Fruit fly (Drosophila melanogaster): ENCODE data around the gene CG14174.

The CG14174 gene

DNA sequence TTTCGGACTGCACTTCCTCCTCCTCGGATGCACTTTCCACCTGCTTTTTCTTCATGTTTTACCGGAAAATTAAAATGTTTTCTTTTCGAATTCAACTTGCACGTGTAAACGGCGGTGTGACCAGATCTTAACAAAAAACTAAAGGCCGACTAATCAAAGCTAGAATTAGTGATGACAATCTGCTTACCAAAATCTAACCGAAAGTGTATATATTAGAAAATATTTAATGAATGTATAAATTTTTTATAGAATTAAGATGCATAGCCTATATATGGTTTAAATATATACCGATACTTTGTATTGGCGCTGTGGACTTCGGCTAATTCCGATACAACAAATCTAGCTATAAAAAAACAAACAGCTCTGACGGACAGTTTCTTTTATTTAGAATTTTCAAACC, at the start of gene CG14174, which contains the start of gene CG18178:
Gene CG14174 (plus strand): TSS at position 400 of the 400 bp plus-strand sequence.
Gene CG18178 (minus strand): TSS at position 216 of the 400 bp plus-strand sequence.
- no peak for TF ChIP-seq Sin3A (optimal IDR thresholded peaks at IDR 0.05)
- TF ChIP-seq insv (optimal IDR thresholded peaks at IDR 0.05) = no peak
- no peak for TF ChIP-seq Myc (optimal IDR thresholded peaks at IDR 0.05)
- no peak for TF ChIP-seq ttk (optimal IDR thresholded peaks at IDR 0.05)
- TF ChIP-seq h (optimal IDR thresholded peaks at IDR 0.05) = no peak
- no peak for TF ChIP-seq psq (optimal IDR thresholded peaks at IDR 0.05)

DNA sequence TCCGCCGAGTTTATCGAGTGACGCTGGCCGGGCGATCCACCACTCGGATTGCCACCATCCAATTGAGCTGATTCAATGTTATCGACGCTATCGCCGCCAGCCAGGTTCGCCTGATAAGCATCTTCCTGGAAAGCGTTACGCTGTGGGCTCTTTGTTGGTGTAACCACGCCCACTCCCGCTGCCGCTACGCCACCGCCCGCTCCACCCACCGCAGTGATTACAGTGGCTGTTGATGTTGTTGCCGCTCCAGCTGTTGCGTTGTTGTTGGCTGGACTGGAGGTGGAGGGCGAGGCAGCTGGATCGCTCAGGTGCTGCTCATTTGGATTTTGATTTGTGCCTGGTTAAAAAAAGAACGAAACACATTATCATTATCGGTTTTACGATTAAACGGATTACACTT, 47.8 kb upstream of the CG14174 start:
- no peak for TF ChIP-seq psq (optimal IDR thresholded peaks at IDR 0.05)

DNA sequence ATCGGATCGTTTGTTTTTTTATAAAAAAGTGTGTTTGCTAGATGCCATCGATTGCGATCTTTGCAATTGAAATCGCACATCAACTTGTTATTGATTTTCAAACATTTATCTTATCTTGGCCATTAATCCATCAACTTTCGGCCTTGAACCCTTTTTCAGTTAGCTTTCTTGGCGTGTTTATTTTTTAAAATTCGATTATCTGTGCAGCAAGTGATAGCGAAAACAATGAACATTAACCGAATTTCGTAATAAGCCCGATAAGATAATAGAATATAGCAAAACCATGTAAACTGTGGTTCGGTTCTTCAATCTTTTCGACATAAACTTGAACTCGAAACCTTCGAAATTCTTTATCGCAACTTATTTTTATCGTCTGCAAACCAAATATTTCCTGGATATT, 44.8 kb upstream of the CG14174 start:
- TF ChIP-seq Myc (optimal IDR thresholded peaks at IDR 0.05) (no peak), psq (optimal IDR thresholded peaks at IDR 0.05) (no peak), Sin3A (optimal IDR thresholded peaks at IDR 0.05) (no peak), h (optimal IDR thresholded peaks at IDR 0.05) (no peak), insv (optimal IDR thresholded peaks at IDR 0.05) (no peak)

dm6 chr3L:9675528-9675963, 43.6 kb upstream of the CG14174 start:
- no peak for TF ChIP-seq psq (optimal IDR thresholded peaks at IDR 0.05)
- no peak for TF ChIP-seq Sin3A (optimal IDR thresholded peaks at IDR 0.05)
- no peak for TF ChIP-seq insv (optimal IDR thresholded peaks at IDR 0.05)
- TF ChIP-seq h (optimal IDR thresholded peaks at IDR 0.05) = no peak

DNA sequence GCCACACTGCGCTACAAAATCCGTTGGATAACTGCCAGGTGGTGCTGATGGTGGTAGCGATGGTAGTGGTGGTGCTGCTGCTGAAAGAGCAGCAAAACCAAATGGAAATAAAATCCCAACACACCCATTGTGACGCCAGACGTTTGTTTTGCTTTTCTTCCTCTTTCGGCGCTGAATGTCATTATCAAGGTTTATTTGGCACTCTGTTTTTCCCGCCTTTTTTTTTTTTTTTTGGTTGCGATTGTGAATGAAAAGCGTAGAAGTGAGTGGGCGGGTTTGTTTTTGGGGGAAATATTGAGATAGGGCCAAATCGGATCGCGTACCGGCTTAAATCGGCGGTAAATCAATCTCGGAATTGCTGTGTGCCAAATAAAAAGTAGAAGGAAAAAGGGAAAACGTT, 41.9 kb upstream of the CG14174 start:
- no peak for TF ChIP-seq Myc (optimal IDR thresholded peaks at IDR 0.05)
- TF ChIP-seq insv (optimal IDR thresholded peaks at IDR 0.05) = no peak
- TF ChIP-seq h (optimal IDR thresholded peaks at IDR 0.05) = no peak
- TF ChIP-seq Sin3A (optimal IDR thresholded peaks at IDR 0.05) = no peak
- TF ChIP-seq ttk (optimal IDR thresholded peaks at IDR 0.05) = no peak
- no peak for TF ChIP-seq psq (optimal IDR thresholded peaks at IDR 0.05)

DNA sequence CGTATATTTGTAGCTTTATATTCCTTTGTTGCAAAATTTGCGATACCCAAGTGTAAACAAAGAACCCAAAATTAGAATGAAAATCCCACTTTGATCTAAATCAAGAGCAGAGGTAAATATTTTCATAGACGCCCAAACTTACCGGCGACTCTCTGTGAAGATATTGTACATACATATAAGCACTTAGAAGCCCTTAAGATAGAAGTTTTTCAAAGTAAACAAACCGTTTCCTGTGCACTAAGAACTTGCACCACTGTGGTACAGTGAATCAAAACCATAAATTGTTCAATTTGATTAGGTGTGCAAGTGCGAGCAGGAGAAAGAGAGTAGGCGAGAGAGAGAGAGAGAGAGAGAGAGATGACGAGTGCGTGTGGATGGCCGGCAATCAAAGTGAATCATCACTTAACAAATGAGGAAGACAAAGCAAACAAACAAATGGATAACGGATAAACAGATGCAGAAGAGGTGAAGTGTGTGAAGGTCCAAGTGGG, 41.1 kb upstream of the CG14174 start:
- TF ChIP-seq psq (optimal IDR thresholded peaks at IDR 0.05) = no peak

DNA sequence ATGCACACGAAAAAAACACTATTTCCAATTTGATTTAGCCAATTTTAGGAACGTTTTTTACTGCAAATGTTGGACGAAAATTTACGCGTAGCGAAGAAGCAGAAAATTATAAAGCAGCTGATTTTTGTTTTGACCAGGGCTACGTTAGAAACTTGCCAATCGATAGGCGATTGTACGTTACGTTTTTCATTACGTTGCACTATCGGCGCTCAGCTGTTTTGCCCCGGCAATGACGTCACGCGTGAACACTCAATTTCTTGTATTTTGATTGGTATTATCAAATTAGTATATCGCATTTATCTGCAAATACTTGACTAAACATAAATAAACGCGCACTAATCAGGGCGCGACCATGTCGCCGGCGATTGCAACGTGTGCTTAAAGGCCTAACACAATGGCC, 40.1 kb upstream of the CG14174 start, which contains the start of the genes fry and CG16717:
Gene fry (minus strand): TSS at position 110 of the 400 bp plus-strand sequence.
Gene CG16717 (plus strand): TSS at position 208 of the 400 bp plus-strand sequence.
- TF ChIP-seq ttk (optimal IDR thresholded peaks at IDR 0.05) (no peak), insv (optimal IDR thresholded peaks at IDR 0.05) (no peak), Sin3A (optimal IDR thresholded peaks at IDR 0.05) (no peak), h (optimal IDR thresholded peaks at IDR 0.05) (no peak), psq (optimal IDR thresholded peaks at IDR 0.05) (no peak), Myc (optimal IDR thresholded peaks at IDR 0.05) (no peak)

- no peak for TF ChIP-seq h (optimal IDR thresholded peaks at IDR 0.05)
- TF ChIP-seq ttk (optimal IDR thresholded peaks at IDR 0.05) = no peak
- no peak for TF ChIP-seq insv (optimal IDR thresholded peaks at IDR 0.05)
- no peak for TF ChIP-seq Sin3A (optimal IDR thresholded peaks at IDR 0.05)
- no peak for TF ChIP-seq psq (optimal IDR thresholded peaks at IDR 0.05)
- TF ChIP-seq Myc (optimal IDR thresholded peaks at IDR 0.05) = no peak
These were observed 38.2 kb upstream of the CG14174 start, which contains the start of gene alphaTub67C for dm6 chr3L:9680968-9681367. TSS of gene alphaTub67C (plus strand) at chr3L:9681268.

DNA sequence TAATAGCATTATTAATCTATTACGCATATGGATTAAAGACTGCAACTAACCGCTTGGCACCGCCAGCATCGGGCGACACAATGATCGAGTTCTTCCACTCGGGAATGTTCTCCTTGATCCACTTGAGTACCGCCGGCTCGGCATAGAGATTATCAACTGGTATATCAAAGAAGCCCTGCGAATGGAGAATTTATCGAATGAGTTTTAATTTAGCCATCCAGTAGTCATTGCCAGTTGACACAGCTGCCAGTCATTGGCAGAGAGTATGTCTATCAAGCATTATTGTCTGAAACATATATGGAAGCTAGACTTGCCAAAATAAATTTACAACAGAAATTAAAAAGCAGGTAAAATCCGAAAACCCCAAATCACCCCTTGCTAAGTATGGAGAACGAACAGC, 34.3 kb upstream of the CG14174 start, which contains the start of gene CG16719:
Gene CG16719 (plus strand): TSS at position 301 of the 400 bp plus-strand sequence.
- TF ChIP-seq ttk (optimal IDR thresholded peaks at IDR 0.05) = no peak
- no peak for TF ChIP-seq Sin3A (optimal IDR thresholded peaks at IDR 0.05)
- TF ChIP-seq h (optimal IDR thresholded peaks at IDR 0.05) = no peak
- no peak for TF ChIP-seq insv (optimal IDR thresholded peaks at IDR 0.05)
- TF ChIP-seq psq (optimal IDR thresholded peaks at IDR 0.05) = no peak

DNA sequence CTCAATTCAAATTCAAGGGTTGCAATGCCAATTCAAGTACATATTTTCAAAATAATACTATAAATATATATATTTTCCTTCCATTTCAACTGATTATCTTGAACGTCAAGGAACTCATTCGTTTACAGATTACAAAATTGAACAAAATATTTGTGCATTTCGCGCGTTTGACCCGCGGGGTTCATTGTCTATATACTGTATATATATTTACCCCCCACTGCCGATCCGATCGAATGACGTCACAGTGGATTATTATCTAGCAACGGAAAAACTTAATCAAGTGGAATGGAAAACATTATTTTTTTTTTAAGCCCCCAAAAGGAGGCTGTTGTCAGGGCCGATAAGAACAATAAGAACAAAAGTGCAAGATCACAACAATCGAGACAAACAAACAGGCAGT, 31.6 kb upstream of the CG14174 start:
- TF ChIP-seq insv (optimal IDR thresholded peaks at IDR 0.05) (no peak), Sin3A (optimal IDR thresholded peaks at IDR 0.05) (no peak), psq (optimal IDR thresholded peaks at IDR 0.05) (no peak), ttk (optimal IDR thresholded peaks at IDR 0.05) (no peak), Myc (optimal IDR thresholded peaks at IDR 0.05) (no peak), h (optimal IDR thresholded peaks at IDR 0.05) (no peak)

dm6 chr3L:9688674-9689073, 30.5 kb upstream of the CG14174 start:
- no peak for TF ChIP-seq Myc (optimal IDR thresholded peaks at IDR 0.05)
- TF ChIP-seq h (optimal IDR thresholded peaks at IDR 0.05) = no peak
- no peak for TF ChIP-seq ttk (optimal IDR thresholded peaks at IDR 0.05)
- no peak for TF ChIP-seq insv (optimal IDR thresholded peaks at IDR 0.05)
- TF ChIP-seq Sin3A (optimal IDR thresholded peaks at IDR 0.05) = no peak
- TF ChIP-seq psq (optimal IDR thresholded peaks at IDR 0.05) = no peak

DNA sequence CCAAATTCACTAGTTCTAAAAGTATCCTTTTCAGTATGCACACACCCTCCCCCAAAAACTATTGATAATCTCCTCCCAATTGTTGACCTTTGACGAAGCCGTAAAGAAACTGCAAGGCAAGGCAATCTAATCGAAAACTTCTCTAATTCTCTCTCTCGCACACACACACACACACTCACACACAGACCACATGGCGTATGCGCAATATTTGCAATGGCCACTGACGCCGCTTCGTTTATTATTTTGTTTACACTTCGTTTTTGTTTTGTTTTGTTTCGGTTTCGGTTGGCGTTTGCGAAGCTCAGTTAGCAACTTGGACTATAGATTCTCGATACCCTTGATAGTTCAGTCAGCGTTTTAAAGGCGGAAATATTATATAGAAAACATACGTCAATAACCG, 29.3 kb upstream of the CG14174 start:
- TF ChIP-seq insv (optimal IDR thresholded peaks at IDR 0.05) (no peak), psq (optimal IDR thresholded peaks at IDR 0.05) (no peak), Myc (optimal IDR thresholded peaks at IDR 0.05) (no peak), h (optimal IDR thresholded peaks at IDR 0.05) (no peak), Sin3A (optimal IDR thresholded peaks at IDR 0.05) (no peak), ttk (optimal IDR thresholded peaks at IDR 0.05) (no peak)

DNA sequence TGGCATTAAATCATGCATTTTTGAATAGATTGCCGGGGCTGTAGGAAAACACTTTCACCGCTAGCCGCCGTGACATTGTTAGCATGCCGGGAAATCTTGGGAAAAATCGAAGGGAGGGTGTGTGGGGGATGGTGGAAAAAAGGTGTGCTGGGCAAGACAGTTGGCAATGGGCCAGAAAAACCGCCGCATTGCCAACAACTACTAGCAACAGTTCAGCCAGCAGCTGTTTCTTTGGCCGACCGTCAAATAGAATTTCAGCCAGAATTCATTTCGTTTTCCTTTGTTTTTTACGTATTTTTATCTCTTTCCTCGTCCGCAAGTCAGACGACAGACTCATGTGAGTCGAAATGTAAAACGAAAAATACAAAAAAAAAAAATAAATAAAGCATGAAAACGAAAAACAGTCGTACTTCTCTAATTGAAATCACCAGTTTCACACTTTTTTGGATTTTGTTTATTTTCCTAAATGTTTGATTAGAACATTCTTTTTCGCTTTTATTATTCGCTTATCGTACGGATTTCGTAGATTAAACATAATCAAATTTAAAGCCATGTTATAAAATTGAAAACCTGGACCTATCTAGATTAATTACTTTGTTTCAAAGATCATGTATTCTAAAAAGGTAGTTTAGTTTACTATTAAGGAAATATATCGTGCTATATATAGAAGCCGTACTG, 28.2 kb upstream of the CG14174 start:
- no peak for TF ChIP-seq ttk (optimal IDR thresholded peaks at IDR 0.05)
- TF ChIP-seq psq (optimal IDR thresholded peaks at IDR 0.05) = no peak

Data from Kc167 (cell line).